Worm (Caenorhabditis elegans) whole organism, mixed stage, embryonic: ENCODE measurements around the gene W08G11.3.

ENCODE experiments used
- M03D4.4 ChIP-seq: sonication (generic microtip); optimal IDR thresholded peaks from 2 replicates; lab custom pipeline; 2017; ENCODE audit warnings: mild to moderate bottlenecking, missing genetic modification characterization, missing compliant biosample characterization
- bed-3 ChIP-seq: fragments of 200-800 bp; sonication (Bioruptor generic); optimal IDR thresholded peaks from 3 replicates; lab custom pipeline; 2018; ENCODE audit warnings: mild to moderate bottlenecking, missing genetic modification characterization, moderate library complexity, missing compliant biosample characterization
- blmp-1 ChIP-seq: fragments of 150-350 bp; optimal IDR thresholded peaks from 2 replicates; lab custom pipeline; 2014; ENCODE audit warnings: missing biosample characterization, missing genetic modification characterization
- ceh-43 ChIP-seq: fragments of 200-800 bp; sonication (Bioruptor generic); optimal IDR thresholded peaks from 2 replicates; lab custom pipeline; 2018; ENCODE audit warnings: mild to moderate bottlenecking, missing genetic modification characterization, moderate library complexity, missing compliant biosample characterization
- ceh-83 ChIP-seq: fragments of 200-800 bp; sonication (Bioruptor generic); optimal IDR thresholded peaks from 2 replicates; lab custom pipeline; 2018; ENCODE audit warnings: mild to moderate bottlenecking, missing genetic modification characterization, missing compliant biosample characterization
- ces-1 ChIP-seq: fragments of 150-350 bp; optimal IDR thresholded peaks from 2 replicates; lab custom pipeline; 2014; ENCODE audit warnings: missing biosample characterization, missing genetic modification reagents, missing genetic modification characterization
- cnd-1 ChIP-seq: fragments of 200-800 bp; sonication (Bioruptor generic); optimal IDR thresholded peaks from 2 replicates; lab custom pipeline; 2018; ENCODE audit warnings: mild to moderate bottlenecking, missing genetic modification characterization, missing compliant biosample characterization
- drap-1 ChIP-seq: fragments of 200-800 bp; sonication (Bioruptor generic); optimal IDR thresholded peaks from 3 replicates; lab custom pipeline; 2018; ENCODE audit warnings: mild to moderate bottlenecking, missing genetic modification characterization, missing compliant biosample characterization
- elt-1 ChIP-seq: sonication (generic microtip); optimal IDR thresholded peaks from 2 replicates; lab custom pipeline; 2017; ENCODE audit warnings: missing genetic modification characterization, mild to moderate bottlenecking, missing compliant biosample characterization, antibody characterized with exemption, moderate library complexity, borderline replicate concordance; ENCODE audit not compliant: insufficient read depth
- elt-3 ChIP-seq: fragments of 150-350 bp; optimal IDR thresholded peaks from 2 replicates; lab custom pipeline; 2014; ENCODE audit warnings: missing biosample characterization, missing genetic modification characterization
- hlh-1 ChIP-seq: fragments of 150-350 bp; optimal IDR thresholded peaks from 2 replicates; lab custom pipeline; 2014; ENCODE audit warnings: missing biosample characterization, missing genetic modification reagents, missing genetic modification characterization
- lin-13 ChIP-seq: fragments of 150-350 bp; optimal IDR thresholded peaks from 2 replicates; lab custom pipeline; 2014; ENCODE audit warnings: missing biosample characterization, missing genetic modification characterization
- lsy-2 ChIP-seq: fragments of 150-350 bp; optimal IDR thresholded peaks from 2 replicates; lab custom pipeline; 2014; ENCODE audit warnings: missing biosample characterization, missing genetic modification characterization
- mab-5 ChIP-seq: fragments of 150-350 bp; optimal IDR thresholded peaks from 2 replicates; lab custom pipeline; 2014; ENCODE audit warnings: missing biosample characterization, missing genetic modification characterization
- mep-1 ChIP-seq: fragments of 150-350 bp; optimal IDR thresholded peaks from 2 replicates; lab custom pipeline; 2017; ENCODE audit warnings: missing biosample characterization, missing genetic modification reagents, missing genetic modification characterization, inconsistent platforms
- mls-2 ChIP-seq: sonication (generic microtip); optimal IDR thresholded peaks from 2 replicates; lab custom pipeline; 2016; ENCODE audit warnings: mild to moderate bottlenecking, missing genetic modification characterization, moderate library complexity, missing compliant biosample characterization
- nhr-12 ChIP-seq: fragments of 150-350 bp; optimal IDR thresholded peaks from 2 replicates; lab custom pipeline; 2014; ENCODE audit warnings: missing biosample characterization, missing genetic modification characterization
- nhr-2 ChIP-seq: fragments of 150-350 bp; optimal IDR thresholded peaks from 2 replicates; lab custom pipeline; 2014; ENCODE audit warnings: missing biosample characterization, missing genetic modification characterization
- nhr-237 ChIP-seq: fragments of 150-350 bp; optimal IDR thresholded peaks from 2 replicates; lab custom pipeline; 2014; ENCODE audit warnings: missing biosample characterization, missing genetic modification characterization
- nhr-28 ChIP-seq: fragments of 150-350 bp; optimal IDR thresholded peaks from 2 replicates; lab custom pipeline; 2014; ENCODE audit warnings: missing biosample characterization, missing genetic modification characterization
- nhr-76 ChIP-seq: sonication (generic microtip); optimal IDR thresholded peaks from 2 replicates; lab custom pipeline; 2017; ENCODE audit warnings: missing biosample characterization, missing genetic modification characterization
- sem-2 ChIP-seq: fragments of 200-800 bp; sonication (Bioruptor generic); optimal IDR thresholded peaks from 2 replicates; lab custom pipeline; 2018; ENCODE audit warnings: mild to moderate bottlenecking, missing genetic modification characterization, missing compliant biosample characterization
- snpc-4 ChIP-seq: fragments of 150-350 bp; optimal IDR thresholded peaks from 2 replicates; lab custom pipeline; 2014; ENCODE audit warnings: missing biosample characterization, missing genetic modification characterization
- sptf-1 ChIP-seq: sonication (generic microtip); optimal IDR thresholded peaks from 2 replicates; lab custom pipeline; 2017; ENCODE audit warnings: mild to moderate bottlenecking, missing genetic modification characterization, moderate library complexity, missing compliant biosample characterization
- tbx-8 ChIP-seq: fragments of 200-800 bp; sonication (Bioruptor generic); optimal IDR thresholded peaks from 2 replicates; lab custom pipeline; 2018; ENCODE audit warnings: mild to moderate bottlenecking, missing genetic modification characterization, moderate library complexity, missing compliant biosample characterization
- unc-120 ChIP-seq: sonication (generic microtip); optimal IDR thresholded peaks from 2 replicates; lab custom pipeline; 2017; ENCODE audit warnings: missing genetic modification characterization, missing compliant biosample characterization; ENCODE audit not compliant: poor library complexity, severe bottlenecking
- unc-39 ChIP-seq: fragments of 150-350 bp; optimal IDR thresholded peaks from 2 replicates; lab custom pipeline; 2014; ENCODE audit warnings: missing biosample characterization, missing genetic modification characterization
- unc-62 ChIP-seq: fragments of 150-350 bp; optimal IDR thresholded peaks from 2 replicates; lab custom pipeline; 2014; ENCODE audit warnings: missing biosample characterization, missing genetic modification reagents, missing genetic modification characterization
- ztf-11 ChIP-seq: fragments of 150-350 bp; optimal IDR thresholded peaks from 2 replicates; lab custom pipeline; 2014; ENCODE audit warnings: missing biosample characterization, missing genetic modification characterization

The W08G11.3 gene

ce11 chrV:16395131-16395530 lies 27.6 kb downstream of the W08G11.3 start, which contains the start of gene F13A7.11:
F13A7.11 (minus strand) TSS chrV:16395304.
- TF ChIP-seq tbx-8 (GFP tag; lab: Kevin White, UChicago) (no peak), elt-1 (tag; lab: Kevin White, UChicago) (no peak), cnd-1 (no peak), sptf-1 (tag; lab: Kevin White, UChicago) (no peak), unc-62 (GFP tag; lab: Kevin White, UChicago) (no peak), nhr-2 (tag; lab: Kevin White, UChicago) (no peak), nhr-76 (tag; lab: Kevin White, UChicago) (no peak), elt-3 (tag; lab: Kevin White, UChicago) (no peak), unc-120 (tag; lab: Kevin White, UChicago) (no peak), hlh-1 (tag; lab: Kevin White, UChicago) (no peak)
- TF ChIP-seq, all 35 proteins: peak for 0

- TF ChIP-seq cnd-1 (no peak), nhr-12 (no peak), M03D4.4 (tag; lab: Kevin White, UChicago) (no peak), unc-62 (GFP tag; lab: Kevin White, UChicago) (no peak), bed-3 (GFP tag; lab: Kevin White, UChicago) (no peak), unc-120 (tag; lab: Kevin White, UChicago) (no peak), drap-1 (GFP tag; lab: Kevin White, UChicago) (no peak), sem-2 (no peak), snpc-4 (tag; lab: Kevin White, UChicago) (no peak), mab-5 (tag; lab: Kevin White, UChicago) (no peak), ceh-83 (GFP tag; lab: Kevin White, UChicago) (no peak), ztf-11 (tag; lab: Kevin White, UChicago) (no peak)
Observed at ce11 chrV:16395739-16396138, 28.3 kb downstream of the W08G11.3 start, which contains the start of gene F13A7.12. F13A7.12 (plus strand) TSS chrV:16396039.

- TF ChIP-seq unc-39 (tag; lab: Kevin White, UChicago), result no peak
- no peak for TF ChIP-seq elt-3 (tag; lab: Kevin White, UChicago)
- no peak for TF ChIP-seq bed-3 (GFP tag; lab: Kevin White, UChicago)
- TF ChIP-seq nhr-237 (tag; lab: Kevin White, UChicago), result no peak
- TF ChIP-seq elt-1 (tag; lab: Kevin White, UChicago), result no peak
Observed at ce11 chrV:16399388-16399787, 31.9 kb downstream of the W08G11.3 start, which contains the start of gene sre-36. sre-36 (plus strand) TSS chrV:16399688.

- TF ChIP-seq lsy-2 (tag; lab: Kevin White, UChicago) (peak; percentile 59), unc-39 (tag; lab: Kevin White, UChicago) (no peak), mep-1 (tag; lab: Kevin White, UChicago) (peak; percentile 17), lin-13 (tag; lab: Kevin White, UChicago) (peak; percentile 22), ces-1 (GFP tag; lab: Kevin White, UChicago) (peak; percentile 52), ceh-43 (GFP tag; lab: Kevin White, UChicago) (peak; percentile 21), sptf-1 (tag; lab: Kevin White, UChicago) (peak; percentile 38), cnd-1 (no peak), nhr-237 (tag; lab: Kevin White, UChicago) (peak; percentile 47)
Observed at ce11 chrV:16401519-16401918, 34.0 kb downstream of the W08G11.3 start, which contains the start of gene F13A7.14. F13A7.14 (plus strand) TSS chrV:16401891.

- no peak for TF ChIP-seq M03D4.4 (tag; lab: Kevin White, UChicago)
- no peak for TF ChIP-seq elt-1 (tag; lab: Kevin White, UChicago)
- no peak for TF ChIP-seq ztf-11 (tag; lab: Kevin White, UChicago)
- TF ChIP-seq blmp-1 (tag; lab: Kevin White, UChicago), result no peak
- TF ChIP-seq nhr-28 (tag; lab: Kevin White, UChicago), result no peak
- no peak for TF ChIP-seq drap-1 (GFP tag; lab: Kevin White, UChicago)
- no peak for TF ChIP-seq nhr-237 (tag; lab: Kevin White, UChicago)
- no peak for TF ChIP-seq ces-1 (GFP tag; lab: Kevin White, UChicago)
- no peak for TF ChIP-seq mls-2 (tag; lab: Kevin White, UChicago)
- TF ChIP-seq snpc-4 (tag; lab: Kevin White, UChicago), result no peak
- no peak for TF ChIP-seq mep-1 (tag; lab: Kevin White, UChicago)
- TF ChIP-seq sptf-1 (tag; lab: Kevin White, UChicago), result no peak
- no peak for TF ChIP-seq ceh-43 (GFP tag; lab: Kevin White, UChicago)
Observed at ce11 chrV:16403974-16404373, 36.5 kb downstream of the W08G11.3 start, which contains the start of gene syp-1. syp-1 (plus strand) TSS chrV:16404274.
